Fruit fly (Drosophila melanogaster): ENCODE results near the gene ssp2.

ssp2 gene

dm6 chr3L:14004963-14005458 is 40.0 kb downstream of the ssp2 start (continued):
- TF ChIP-seq ttk (GFP tag; IDR thresholded peaks at IDR 0.05) (peak; percentile 92), oc (tag; optimal IDR thresholded peaks at IDR 0.05) (peak; percentile 97), NFAT (GFP tag; IDR thresholded peaks at IDR 0.05) (peak; percentile 90), exex (tag; optimal IDR thresholded peaks at IDR 0.05) (peak; percentile 73), CG7786 (GFP tag; optimal IDR thresholded peaks at IDR 0.05) (peak; percentile 97), ci (GFP tag; IDR thresholded peaks at IDR 0.05) (peak; percentile 98), CG16863 (GFP tag; optimal IDR thresholded peaks at IDR 0.05) (peak; percentile 97), CG16779 (GFP tag; IDR thresholded peaks at IDR 0.05) (peak; percentile 88), Taf1 (GFP tag; IDR thresholded peaks at IDR 0.05) (peak; percentile 76), dpn (GFP tag; optimal IDR thresholded peaks at IDR 0.05) (peak; percentile 97), CG13123 (GFP tag; optimal IDR thresholded peaks at IDR 0.05) (peak; percentile 90), Drgx (GFP tag; IDR thresholded peaks at IDR 0.05) (peak; percentile 99), CG11695 (GFP tag; IDR thresholded peaks at IDR 0.05) (peak; percentile 77), p53 (GFP tag; optimal IDR thresholded peaks at IDR 0.05) (peak; percentile 87), HLH4C (GFP tag; IDR thresholded peaks at IDR 0.05; ENCODE audit: partially characterized antibody) (no peak), Fer2 (tag; optimal IDR thresholded peaks at IDR 0.05) (peak; percentile 82), zen2 (GFP tag; IDR thresholded peaks at IDR 0.05; ENCODE audit: partially characterized antibody) (no peak), Oaz (GFP tag; IDR thresholded peaks at IDR 0.05) (peak; percentile 94), CG12744 (GFP tag; optimal IDR thresholded peaks at IDR 0.05) (peak; percentile 83), Chrac-16 (GFP tag; optimal IDR thresholded peaks at IDR 0.05) (peak; percentile 94), rib (GFP tag; IDR thresholded peaks at IDR 0.05) (peak; percentile 77), Rfx (GFP tag; IDR thresholded peaks at IDR 0.05) (peak; percentile 94), Rx (GFP tag; IDR thresholded peaks at IDR 0.05) (peak; percentile 95), slou (GFP tag; optimal IDR thresholded peaks at IDR 0.05) (no peak), CG10147 (GFP tag; optimal IDR thresholded peaks at IDR 0.05) (peak; percentile 88), dmrt11E (tag; optimal IDR thresholded peaks at IDR 0.05) (peak; percentile 67), ap (GFP tag; IDR thresholded peaks at IDR 0.05) (peak; percentile 95), chif (GFP tag; optimal IDR thresholded peaks at IDR 0.05) (peak; percentile 95 to 96), Dref (GFP tag; IDR thresholded peaks at IDR 0.05) (no peak), bsh (GFP tag; optimal IDR thresholded peaks at IDR 0.05) (peak; percentile 95 to 97), CG32767 (GFP tag; IDR thresholded peaks at IDR 0.05) (peak; percentile 93), CG6254 (GFP tag; optimal IDR thresholded peaks at IDR 0.05) (peak; percentile 89), CG1529 (GFP tag; optimal IDR thresholded peaks at IDR 0.05) (peak; percentile 91), nom (GFP tag; optimal IDR thresholded peaks at IDR 0.05) (peak; percentile 93), nerfin-2 (GFP tag; IDR thresholded peaks at IDR 0.05; ENCODE audit: partially characterized antibody) (no peak; the same call in 1 of the 2 replicates), CG4328 (GFP tag; optimal IDR thresholded peaks at IDR 0.05) (peak; percentile 92), Ets97D (GFP tag; optimal IDR thresholded peaks at IDR 0.05) (peak; percentile 81), CG6765 (GFP tag; optimal IDR thresholded peaks at IDR 0.05) (peak; percentile 88), CG13624 (GFP tag; optimal IDR thresholded peaks at IDR 0.05) (peak; percentile 97), CG17359 (tag; optimal IDR thresholded peaks at IDR 0.05) (peak; percentile 100), MBD-R2 (GFP tag; IDR thresholded peaks at IDR 0.05) (peak; percentile 85), scrt (GFP tag; optimal IDR thresholded peaks at IDR 0.05) (peak; percentile 86), gem (tag; optimal IDR thresholded peaks at IDR 0.05) (peak; percentile 97), CG11247 (GFP tag; IDR thresholded peaks at IDR 0.05) (peak; percentile 91), dmrt99B (tag; optimal IDR thresholded peaks at IDR 0.05) (peak; percentile 98), CG16815 (GFP tag; optimal IDR thresholded peaks at IDR 0.05) (peak; percentile 85), gcm2 (GFP tag; optimal IDR thresholded peaks at IDR 0.05) (peak; percentile 94), MESR4 (GFP tag; optimal IDR thresholded peaks at IDR 0.05) (peak; percentile 44), CG2678 (tag; optimal IDR thresholded peaks at IDR 0.05) (peak; percentile 97), Sin3A (optimal IDR thresholded peaks at IDR 0.05) (no peak), Meics (GFP tag; optimal IDR thresholded peaks at IDR 0.05) (peak; percentile 94)
